In the genomic region with DNA sequence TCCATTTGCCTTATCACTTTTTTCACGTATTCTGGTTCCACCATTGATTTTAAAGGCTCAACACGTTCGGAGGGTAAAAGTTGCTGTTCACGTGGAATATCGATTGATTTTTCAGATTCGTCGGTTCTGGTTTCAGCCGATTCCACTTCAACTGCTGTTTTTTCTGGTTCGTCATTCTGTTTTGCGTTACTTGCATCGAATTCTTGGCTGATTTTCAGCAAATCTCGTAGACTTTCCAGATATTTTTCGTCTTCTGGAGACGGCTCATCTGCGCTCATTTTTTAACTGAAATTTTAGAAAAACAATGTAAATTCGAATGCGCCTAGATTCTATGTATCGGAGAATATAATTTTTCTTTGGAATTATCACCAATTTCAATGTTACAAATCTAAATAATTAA, we compare ENCODE assay signal across 1 worm cellular context.
TF ChIP-seq lines count a peak whose summit lies in the region.

A gene (minus strand): TSS at position 285 of the 400 bp plus-strand sequence.

TF ChIP-seq in whole organism, young adult, 124 proteins besides CTCF, POLR2A, EP300 and RAD21 (continued from another document):
- TF ChIP-seq repo-1 (tag; optimal IDR thresholded peaks at IDR 0.05; lab: Kevin White, UChicago) (no peak), Y95B8A.8 (GFP tag; IDR thresholded peaks at IDR 0.05; lab: Robert Waterston, UW) (no peak), F52B5.7 (tag; optimal IDR thresholded peaks at IDR 0.05; lab: Kevin White, UChicago) (peak; percentile 12), snpc-1.3 (tag; optimal IDR thresholded peaks at IDR 0.05; lab: Kevin White, UChicago; ENCODE audit: insufficient read depth) (no peak), lsy-27 (tag; optimal IDR thresholded peaks at IDR 0.05; lab: Kevin White, UChicago; ENCODE audit: borderline replicate concordance, insufficient read depth) (no peak), ekl-4 (GFP tag; IDR thresholded peaks at IDR 0.05; lab: Robert Waterston, UW) (peak; percentile 54; the same call in 1 of the 2 replicates), F23B12.7 (tag; optimal IDR thresholded peaks at IDR 0.05; lab: Kevin White, UChicago; ENCODE audit: insufficient read depth) (no peak), ZK185.1 (tag; optimal IDR thresholded peaks at IDR 0.05; lab: Kevin White, UChicago; ENCODE audit: poor library complexity, severe bottlenecking) (no peak), xnd-1 (tag; optimal IDR thresholded peaks at IDR 0.05; lab: Kevin White, UChicago) (no peak), rpc-1 (optimal IDR thresholded peaks at IDR 0.05; lab: Kevin White, UChicago) (no peak), rpc-1 (tag; optimal IDR thresholded peaks at IDR 0.05; lab: Kevin White, UChicago) (no peak), sptf-2 (GFP tag; optimal IDR thresholded peaks at IDR 0.05; lab: Kevin White, UChicago) (no peak), madf-10 (tag; optimal IDR thresholded peaks at IDR 0.05; lab: Kevin White, UChicago) (no peak), him-1 (tag; optimal IDR thresholded peaks at IDR 0.05; lab: Kevin White, UChicago) (no peak), hmg-1.2 (GFP tag; IDR thresholded peaks at IDR 0.05; lab: Robert Waterston, UW) (no peak), B0336.3 (GFP tag; IDR thresholded peaks at IDR 0.05; lab: Robert Waterston, UW) (peak; percentile 78), nfya-2 (GFP tag; IDR thresholded peaks at IDR 0.05; lab: Robert Waterston, UW) (no peak), lsl-1 (GFP tag; optimal IDR thresholded peaks at IDR 0.05; lab: Kevin White, UChicago) (peak; percentile 22), F55B11.4 (tag; optimal IDR thresholded peaks at IDR 0.05; lab: Kevin White, UChicago; ENCODE audit: borderline replicate concordance, insufficient read depth) (no peak), pha-4 (tag; optimal IDR thresholded peaks at IDR 0.05; lab: Kevin White, UChicago) (no peak), attf-6 (GFP tag; IDR thresholded peaks at IDR 0.05; lab: Robert Waterston, UW) (0 out of 2 replicates have a peak, but pooled peaks have one; percentile 32), bed-2 (GFP tag; IDR thresholded peaks at IDR 0.05; lab: Robert Waterston, UW) (no peak), F37B4.10 (GFP tag; IDR thresholded peaks at IDR 0.05; lab: Robert Waterston, UW) (no peak), F57A8.1 (GFP tag; optimal IDR thresholded peaks at IDR 0.05; lab: Kevin White, UChicago) (no peak), unc-62 (GFP tag; optimal IDR thresholded peaks at IDR 0.05; lab: Kevin White, UChicago) (no peak), attf-5 (GFP tag; optimal IDR thresholded peaks at IDR 0.05; lab: Kevin White, UChicago) (no peak), zim-3 (tag; optimal IDR thresholded peaks at IDR 0.05; lab: Kevin White, UChicago) (no peak), lin-54 (GFP tag; optimal IDR thresholded peaks at IDR 0.05; lab: Kevin White, UChicago) (no peak), rec-8 (tag; optimal IDR thresholded peaks at IDR 0.05; lab: Kevin White, UChicago) (no peak), zfh-2 (GFP tag; conservative IDR thresholded peaks at IDR 0.05; lab: Robert Waterston, UW) (no peak), nhr-179 (tag; optimal IDR thresholded peaks at IDR 0.05; lab: Kevin White, UChicago) (no peak), B0019.2 (GFP tag; conservative IDR thresholded peaks at IDR 0.05; lab: Robert Waterston, UW) (no peak), ztf-28 (GFP tag; IDR thresholded peaks at IDR 0.05; lab: Robert Waterston, UW) (no peak), ceh-91 (GFP tag; IDR thresholded peaks at IDR 0.05; lab: Robert Waterston, UW) (no peak), mel-28 (tag; optimal IDR thresholded peaks at IDR 0.05; lab: Kevin White, UChicago; ENCODE audit: borderline replicate concordance) (no peak), snpc-1.1 (tag; optimal IDR thresholded peaks at IDR 0.05; lab: Kevin White, UChicago; ENCODE audit: insufficient read depth) (no peak), egrh-3 (GFP tag; IDR thresholded peaks at IDR 0.05; lab: Robert Waterston, UW) (no peak), madf-8 (GFP tag; conservative IDR thresholded peaks at IDR 0.05; lab: Robert Waterston, UW) (no peak), lir-1 (GFP tag; conservative IDR thresholded peaks at IDR 0.05; lab: Robert Waterston, UW) (no peak), ets-4 (GFP tag; optimal IDR thresholded peaks at IDR 0.05; lab: Kevin White, UChicago) (no peak), efl-1 (GFP tag; optimal IDR thresholded peaks at IDR 0.05; lab: Kevin White, UChicago) (no peak), hsf-1 (GFP tag; IDR thresholded peaks at IDR 0.05; lab: Robert Waterston, UW) (peak; percentile 50; the same call in 1 of the 2 replicates), T26A5.8 (tag; optimal IDR thresholded peaks at IDR 0.05; lab: Kevin White, UChicago) (peak; percentile 7), F22D6.2 (tag; optimal IDR thresholded peaks at IDR 0.05; lab: Kevin White, UChicago) (no peak), tlf-1 (GFP tag; optimal IDR thresholded peaks at IDR 0.05; lab: Kevin White, UChicago) (no peak), ztf-22 (GFP tag; optimal IDR thresholded peaks at IDR 0.05; lab: Kevin White, UChicago) (no peak), egl-44 (GFP tag; IDR thresholded peaks at IDR 0.05; lab: Robert Waterston, UW) (no peak), B0261.1 (tag; optimal IDR thresholded peaks at IDR 0.05; lab: Kevin White, UChicago) (no peak), let-526 (GFP tag; IDR thresholded peaks at IDR 0.05; lab: Robert Waterston, UW) (no peak), somi-1 (GFP tag; optimal IDR thresholded peaks at IDR 0.05; lab: Kevin White, UChicago) (no peak), ceh-40 (GFP tag; IDR thresholded peaks at IDR 0.05; lab: Robert Waterston, UW) (no peak), Y79H2A.3 (GFP tag; conservative IDR thresholded peaks at IDR 0.05; lab: Robert Waterston, UW) (no peak), tbp1 (GFP tag; optimal IDR thresholded peaks at IDR 0.05; lab: Kevin White, UChicago) (no peak), madf-3 (GFP tag; IDR thresholded peaks at IDR 0.05; lab: Robert Waterston, UW) (peak; percentile 77; the same call in 1 of the 2 replicates), ceh-27 (GFP tag; optimal IDR thresholded peaks at IDR 0.05; lab: Kevin White, UChicago) (no peak), ztf-6 (GFP tag; IDR thresholded peaks at IDR 0.05; lab: Robert Waterston, UW) (no peak), nhr-80 (tag; optimal IDR thresholded peaks at IDR 0.05; lab: Kevin White, UChicago) (no peak), Y56A3A.18 (GFP tag; IDR thresholded peaks at IDR 0.05; lab: Robert Waterston, UW) (no peak; the same call in 1 of the 2 replicates), ztf-26 (tag; optimal IDR thresholded peaks at IDR 0.05; lab: Kevin White, UChicago) (no peak)
